Fruit fly (Drosophila melanogaster) whole organism, embryonic: Measurements from ENCODE around the gene nudC.

ENCODE experiments used
- Awh ChIP-seq: fragments of 200-800 bp; sonication (Bioruptor generic); IDR thresholded peaks from 2 replicates; pipeline ENCODE4, ENCODE4 v1.3.6; 2022; ENCODE audit warnings: missing biosample characterization, missing genetic modification characterization
- B-H2 ChIP-seq: fragments of 200-800 bp; sonication (Bioruptor generic); optimal IDR thresholded peaks from 2 replicates; lab custom pipeline; 2018; ENCODE audit warnings: missing biosample characterization, mild to moderate bottlenecking, missing genetic modification characterization
- Bteb2 ChIP-seq: fragments of 200-800 bp; sonication (Bioruptor generic); optimal IDR thresholded peaks from 2 replicates; lab custom pipeline; 2016; ENCODE audit warnings: missing biosample characterization, missing genetic modification characterization
- CG10565 ChIP-seq: fragments of 200-800 bp; sonication (Bioruptor generic); optimal IDR thresholded peaks from 3 replicates; lab custom pipeline; 2016; ENCODE audit warnings: missing biosample characterization, mild to moderate bottlenecking, missing genetic modification characterization
- CG11695 ChIP-seq: fragments of 200-800 bp; sonication (Bioruptor generic); IDR thresholded peaks from 3 replicates; pipeline ENCODE4 v1.3.6; 2022; ENCODE audit warnings: missing biosample characterization, missing genetic modification characterization
- CG1603 ChIP-seq: fragments of 200-800 bp; sonication (Bioruptor generic); optimal IDR thresholded peaks from 2 replicates; lab custom pipeline; 2019; ENCODE audit warnings: missing biosample characterization, mild to moderate bottlenecking, missing genetic modification characterization, moderate library complexity
- CG16813 ChIP-seq: fragments of 200-800 bp; sonication (Bioruptor generic); IDR thresholded peaks from 3 replicates; pipeline ENCODE4 v1.3.6; 2022; ENCODE audit warnings: missing biosample characterization, missing genetic modification characterization; ENCODE audit not compliant: partially characterized antibody
- CG17186 ChIP-seq: fragments of 200-800 bp; sonication (Bioruptor generic); optimal IDR thresholded peaks from 3 replicates; lab custom pipeline; 2017; ENCODE audit warnings: missing biosample characterization, missing genetic modification reagents, missing genetic modification characterization
- CG18011 ChIP-seq: fragments of 200-800 bp; sonication (Bioruptor generic); optimal IDR thresholded peaks from 2 replicates; lab custom pipeline; 2017; ENCODE audit warnings: missing biosample characterization, missing genetic modification characterization, mild to moderate bottlenecking, moderate library complexity, missing genotype
- CG2116 ChIP-seq: fragments of 200-800 bp; sonication (Bioruptor generic); optimal IDR thresholded peaks from 3 replicates; lab custom pipeline; 2018; ENCODE audit warnings: missing biosample characterization, mild to moderate bottlenecking, missing genetic modification characterization
- CG2129 ChIP-seq: fragments of 200-800 bp; sonication (Bioruptor generic); IDR thresholded peaks from 2 replicates; pipeline ENCODE4 v1.3.6; 2022; ENCODE audit warnings: missing biosample characterization, missing genetic modification characterization; ENCODE audit not compliant: partially characterized antibody
- CG4282 ChIP-seq: fragments of 200-800 bp; sonication (Bioruptor generic); optimal IDR thresholded peaks from 2 replicates; lab custom pipeline; 2016; ENCODE audit warnings: missing biosample characterization, missing genetic modification characterization
- CG4820 ChIP-seq: fragments of 200-800 bp; sonication (Bioruptor generic); optimal IDR thresholded peaks from 3 replicates; lab custom pipeline; 2016; ENCODE audit warnings: missing biosample characterization, missing genetic modification characterization
- CG6254 ChIP-seq: fragments of 200-800 bp; sonication (Bioruptor generic); optimal IDR thresholded peaks from 3 replicates; lab custom pipeline; 2017; ENCODE audit warnings: mild to moderate bottlenecking, missing biosample characterization, missing genetic modification reagents, missing genetic modification characterization
- CG9609 ChIP-seq: fragments of 200-800 bp; sonication (Bioruptor generic); optimal IDR thresholded peaks from 3 replicates; lab custom pipeline; 2016; ENCODE audit warnings: missing biosample characterization, missing genetic modification characterization
- CG9932 ChIP-seq: fragments of 200-800 bp; sonication (Bioruptor generic); IDR thresholded peaks from 2 replicates; pipeline ENCODE4 v1.3.6; 2022; ENCODE audit warnings: missing biosample characterization, missing genetic modification characterization
- Deaf1 ChIP-seq: fragments of 200-800 bp; optimal IDR thresholded peaks from 3 replicates; lab custom pipeline; 2019; ENCODE audit warnings: missing biosample characterization, mild to moderate bottlenecking, missing genetic modification characterization, moderate library complexity
- Dek ChIP-seq: fragments of 200-800 bp; sonication (Bioruptor generic); optimal IDR thresholded peaks from 3 replicates; lab custom pipeline; 2019; ENCODE audit warnings: missing biosample characterization, mild to moderate bottlenecking, missing genetic modification characterization, moderate library complexity
- Dll ChIP-seq: fragments of 200-800 bp; sonication (Bioruptor generic); IDR thresholded peaks from 4 replicates; pipeline ENCODE4 v1.3.6; 2022; ENCODE audit warnings: missing biosample characterization, missing genetic modification characterization; ENCODE audit not compliant: partially characterized antibody
- Nf-YC ChIP-seq: fragments of 200-800 bp; optimal IDR thresholded peaks from 3 replicates; lab custom pipeline; 2019; ENCODE audit warnings: missing biosample characterization, mild to moderate bottlenecking, missing genetic modification characterization, moderate library complexity
- NfI ChIP-seq: fragments of 200-800 bp; sonication (Bioruptor generic); optimal IDR thresholded peaks from 3 replicates; lab custom pipeline; 2018; ENCODE audit warnings: missing biosample characterization, mild to moderate bottlenecking, missing genetic modification characterization, moderate library complexity
- Optix ChIP-seq: fragments of 200-800 bp; sonication (Bioruptor generic); IDR thresholded peaks from 3 replicates; pipeline ENCODE4 v1.3.6; 2022; ENCODE audit warnings: missing biosample characterization, missing genetic modification characterization
- Side ChIP-seq: fragments of 200-800 bp; sonication (Bioruptor generic); optimal IDR thresholded peaks from 2 replicates; lab custom pipeline; 2016; ENCODE audit warnings: missing biosample characterization, missing genetic modification characterization
- Sox102F ChIP-seq: fragments of 200-800 bp; sonication (Bioruptor generic); optimal IDR thresholded peaks from 2 replicates; lab custom pipeline; 2018; ENCODE audit warnings: missing biosample characterization, mild to moderate bottlenecking, missing genetic modification characterization, moderate library complexity
- Taf1 ChIP-seq: fragments of 200-800 bp; sonication (Bioruptor generic); IDR thresholded peaks from 2 replicates; pipeline ENCODE4 v1.3.6; 2022; ENCODE audit warnings: missing biosample characterization, missing genetic modification characterization
- amos ChIP-seq: fragments of 200-800 bp; sonication (Bioruptor generic); IDR thresholded peaks from 2 replicates; pipeline ENCODE4 v1.3.6; 2022; ENCODE audit warnings: missing biosample characterization, missing genetic modification characterization; ENCODE audit not compliant: partially characterized antibody
- bab2 ChIP-seq: fragments of 200-800 bp; sonication (Bioruptor generic); optimal IDR thresholded peaks from 2 replicates; lab custom pipeline; 2016; ENCODE audit warnings: missing biosample characterization, missing genetic modification characterization
- bbx ChIP-seq: fragments of 200-800 bp; sonication (Bioruptor generic); IDR thresholded peaks from 2 replicates; pipeline ENCODE4 v1.3.6; 2022; ENCODE audit warnings: missing biosample characterization, missing genetic modification characterization; ENCODE audit not compliant: partially characterized antibody
- btn ChIP-seq: fragments of 200-800 bp; sonication (Bioruptor generic); optimal IDR thresholded peaks from 2 replicates; lab custom pipeline; 2016; ENCODE audit warnings: missing biosample characterization, missing genetic modification characterization
- exex ChIP-seq: fragments of 200-800 bp; sonication (Bioruptor generic); optimal IDR thresholded peaks from 4 replicates; lab custom pipeline; 2018; ENCODE audit warnings: missing biosample characterization, mild to moderate bottlenecking, missing genetic modification characterization, moderate library complexity
- fd96Cb ChIP-seq: fragments of 200-800 bp; sonication (Bioruptor generic); optimal IDR thresholded peaks from 2 replicates; lab custom pipeline; 2018; ENCODE audit warnings: missing biosample characterization, mild to moderate bottlenecking, missing genetic modification characterization, moderate library complexity
- gem ChIP-seq: fragments of 200-800 bp; sonication (Bioruptor generic); optimal IDR thresholded peaks from 2 replicates; lab custom pipeline; 2019; ENCODE audit warnings: missing biosample characterization, mild to moderate bottlenecking, missing genetic modification characterization, moderate library complexity
- gsb-n ChIP-seq: fragments of 200-800 bp; sonication (Bioruptor generic); optimal IDR thresholded peaks from 3 replicates; lab custom pipeline; 2018; ENCODE audit warnings: missing biosample characterization, mild to moderate bottlenecking, missing genetic modification characterization
- hbn ChIP-seq: fragments of 200-800 bp; sonication (Bioruptor generic); IDR thresholded peaks from 2 replicates; pipeline ENCODE4 v1.3.6; 2022; ENCODE audit warnings: missing biosample characterization, missing genetic modification characterization; ENCODE audit not compliant: partially characterized antibody
- jumu ChIP-seq: fragments of 200-800 bp; sonication (Bioruptor generic); optimal IDR thresholded peaks from 3 replicates; lab custom pipeline; 2016; ENCODE audit warnings: missing biosample characterization, missing genetic modification characterization
- lab ChIP-seq: fragments of 200-800 bp; sonication (Bioruptor generic); optimal IDR thresholded peaks from 3 replicates; lab custom pipeline; 2017; ENCODE audit warnings: missing biosample characterization, missing genetic modification characterization, mild to moderate bottlenecking, moderate library complexity, missing genetic modification reagents
- oc ChIP-seq: fragments of 200-800 bp; sonication (Bioruptor generic); optimal IDR thresholded peaks from 2 replicates; lab custom pipeline; 2018; ENCODE audit warnings: missing biosample characterization, mild to moderate bottlenecking, missing genetic modification characterization, moderate library complexity
- pb ChIP-seq: fragments of 200-800 bp; sonication (Bioruptor generic); optimal IDR thresholded peaks from 3 replicates; lab custom pipeline; 2016; ENCODE audit warnings: missing biosample characterization, missing genetic modification characterization
- sd ChIP-seq: fragments of 200-800 bp; sonication (Bioruptor generic); optimal IDR thresholded peaks from 3 replicates; lab custom pipeline; 2018; ENCODE audit warnings: missing biosample characterization, mild to moderate bottlenecking, missing genetic modification characterization, moderate library complexity
- seq ChIP-seq: fragments of 200-800 bp; sonication (Bioruptor generic); IDR thresholded peaks from 2 replicates; pipeline ENCODE4 v1.3.6; 2022; ENCODE audit warnings: missing biosample characterization, missing genetic modification characterization
- sisA ChIP-seq: fragments of 200-800 bp; sonication (Bioruptor generic); IDR thresholded peaks from 2 replicates; pipeline ENCODE4 v1.3.6; 2022; ENCODE audit warnings: missing biosample characterization, missing genetic modification characterization
- sug ChIP-seq: fragments of 200-800 bp; optimal IDR thresholded peaks from 2 replicates; lab custom pipeline; 2019; ENCODE audit warnings: missing biosample characterization, mild to moderate bottlenecking, missing genetic modification characterization, moderate library complexity
- tap ChIP-seq: fragments of 200-800 bp; optimal IDR thresholded peaks from 3 replicates; lab custom pipeline; 2019; ENCODE audit warnings: missing biosample characterization, mild to moderate bottlenecking, missing genetic modification characterization, moderate library complexity
- trem ChIP-seq: fragments of 200-800 bp; optimal IDR thresholded peaks from 3 replicates; lab custom pipeline; 2019; ENCODE audit warnings: missing biosample characterization, mild to moderate bottlenecking, missing genetic modification characterization, moderate library complexity
- unpg ChIP-seq: fragments of 200-800 bp; sonication (Bioruptor generic); optimal IDR thresholded peaks from 3 replicates; lab custom pipeline; 2018; ENCODE audit warnings: missing biosample characterization, mild to moderate bottlenecking, missing genetic modification characterization, moderate library complexity
- yki ChIP-seq: fragments of >200 bp; optimal IDR thresholded peaks from 3 replicates; lab custom pipeline; 2018

Gene nudC

DNA sequence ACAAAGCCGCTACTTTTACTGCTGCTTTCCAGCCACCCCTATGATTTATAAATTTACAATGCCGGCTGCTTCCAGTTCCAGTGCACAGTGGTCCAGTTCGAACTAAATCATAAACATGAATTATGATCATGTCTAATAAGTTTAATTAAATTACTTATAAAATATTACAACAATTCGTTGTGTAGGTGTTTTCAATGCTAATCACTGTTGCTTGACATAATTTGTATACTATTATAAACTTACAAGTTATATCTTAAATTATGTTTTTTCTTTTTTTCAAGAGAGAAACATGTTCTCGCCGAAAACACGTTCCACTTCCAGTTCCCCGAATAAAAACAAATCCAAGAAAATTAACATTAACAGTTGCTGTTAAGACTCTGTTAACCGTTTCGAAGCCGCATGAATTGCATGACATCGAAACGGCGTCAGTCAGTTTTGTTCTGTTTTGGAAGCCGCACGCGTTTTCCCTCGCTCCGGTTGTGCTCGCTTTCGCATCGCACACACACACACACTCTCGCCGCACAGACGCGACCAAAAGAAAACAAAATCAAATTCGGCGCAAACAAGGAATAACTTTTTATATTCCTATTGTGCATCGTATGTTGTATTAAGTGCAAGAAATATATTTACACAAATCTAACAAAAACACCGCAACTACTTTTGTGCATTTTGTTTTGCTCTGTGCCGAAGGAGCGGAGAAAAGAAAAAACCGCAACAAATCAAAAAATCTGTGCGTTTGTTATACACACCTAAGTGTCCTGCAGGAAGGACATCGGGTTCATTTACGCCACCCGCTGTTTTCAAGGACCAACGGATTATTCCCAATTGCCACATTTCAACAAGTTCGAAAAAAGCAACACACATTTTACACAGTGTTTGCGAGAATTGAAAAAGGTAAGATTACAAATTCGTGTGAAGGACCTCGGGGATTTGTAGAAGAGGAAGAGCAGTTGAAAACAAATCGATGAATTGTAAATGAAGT, 38.9 kb upstream of the nudC start, which contains the start of gene Nrt (continued):
- TF ChIP-seq amos (GFP tag; lab: Robert Waterston, UW) (peak; percentile 50), CG10565 (GFP tag; lab: Kevin White, UChicago) (no peak), CG6254 (GFP tag; lab: Kevin White, UChicago) (peak; percentile 41), fd96Cb (peak; percentile 50), seq (GFP tag; lab: Robert Waterston, UW) (peak; percentile 77), Dek (peak; percentile 48), sug (tag; lab: Kevin White, UChicago) (peak; percentile 68), bab2 (GFP tag; lab: Kevin White, UChicago) (no peak), exex (tag; lab: Kevin White, UChicago) (peak; percentile 9), tap (tag; lab: Kevin White, UChicago) (peak; percentile 55), CG16813 (0 out of 3 replicates have a peak, but pooled peaks have one; percentile 39), CG2116 (GFP tag; lab: Kevin White, UChicago) (peak; percentile 42), CG4282 (GFP tag; lab: Kevin White, UChicago) (no peak), CG9932 (GFP tag; lab: Robert Waterston, UW) (peak; percentile 56; the same call in 1 of the 2 replicates), Nf-YC (tag; lab: Kevin White, UChicago) (peak; percentile 69), Deaf1 (tag; lab: Kevin White, UChicago) (peak; percentile 37), Dll (0 out of 4 replicates have a peak, but pooled peaks have one; percentile 22), CG2129 (GFP tag; lab: Robert Waterston, UW) (no peak), gsb-n (tag; lab: Kevin White, UChicago) (peak; percentile 75), CG11695 (peak; percentile 69; the same call in 2 of the 3 replicates), Side (GFP tag; lab: Kevin White, UChicago) (no peak), hbn (peak; percentile 20; the same call in 1 of the 2 replicates), yki (lab: Kevin White, UChicago) (no peak), jumu (no peak), CG18011 (GFP tag; lab: Kevin White, UChicago) (peak; percentile 80), CG4820 (GFP tag; lab: Kevin White, UChicago) (peak; percentile 8), oc (peak; percentile 59), Sox102F (peak; percentile 61), btn (GFP tag; lab: Kevin White, UChicago) (no peak), NfI (GFP tag; lab: Kevin White, UChicago) (peak; percentile 49), pb (GFP tag; lab: Kevin White, UChicago) (no peak), CG1603 (tag; lab: Kevin White, UChicago) (peak; percentile 15), sisA (GFP tag; lab: Robert Waterston, UW) (peak; percentile 14; the same call in 1 of the 2 replicates), gem (tag; lab: Kevin White, UChicago) (peak; percentile 85), trem (tag; lab: Kevin White, UChicago) (peak; percentile 38), Bteb2 (GFP tag; lab: Kevin White, UChicago) (no peak), Taf1 (GFP tag; lab: Robert Waterston, UW) (peak; percentile 49; the same call in 1 of the 2 replicates), bbx (GFP tag; lab: Robert Waterston, UW) (peak; percentile 50; the same call in 1 of the 2 replicates), CG17186 (GFP tag; lab: Kevin White, UChicago) (no peak), B-H2 (GFP tag; lab: Kevin White, UChicago) (peak; percentile 53), CG9609 (GFP tag; lab: Kevin White, UChicago) (no peak), Awh (GFP tag; lab: Robert Waterston, UW) (peak; percentile 57; the same call in 1 of the 2 replicates), lab (GFP tag; lab: Kevin White, UChicago) (peak; percentile 80), unpg (GFP tag; lab: Kevin White, UChicago) (peak; percentile 81), Optix (GFP tag; lab: Robert Waterston, UW) (no peak), sd (tag; lab: Kevin White, UChicago) (peak; percentile 17)
